Fruit fly (Drosophila melanogaster): ENCODE measurements around the gene CG13806.

CG13806 gene

dm6 chr3L:2257412-2257862, 8.8 kb upstream of the CG13806 start, which contains the start of the genes CG1275 and Elp5 (continued):
- TF ChIP-seq sima (GFP tag; optimal IDR thresholded peaks at IDR 0.05) (peak; percentile 96), MBD-R2 (GFP tag; IDR thresholded peaks at IDR 0.05) (peak; percentile 100), CG4282 (GFP tag; optimal IDR thresholded peaks at IDR 0.05) (peak; percentile 94), luna (GFP tag; optimal IDR thresholded peaks at IDR 0.05) (peak; percentile 88), her (GFP tag; optimal IDR thresholded peaks at IDR 0.05) (peak; percentile 95), CG15696 (tag; optimal IDR thresholded peaks at IDR 0.05) (peak; percentile 93), sc (optimal IDR thresholded peaks at IDR 0.05) (no peak), sc (GFP tag; optimal IDR thresholded peaks at IDR 0.05) (peak; percentile 95), dan (GFP tag; IDR thresholded peaks at IDR 0.05) (peak; percentile 92), CG12744 (GFP tag; optimal IDR thresholded peaks at IDR 0.05) (peak; percentile 97), bab2 (GFP tag; optimal IDR thresholded peaks at IDR 0.05) (peak; percentile 98), CG8359 (GFP tag; optimal IDR thresholded peaks at IDR 0.05; ENCODE audit: borderline replicate concordance) (peak; percentile 85), CG11695 (GFP tag; IDR thresholded peaks at IDR 0.05) (peak; percentile 99), Dbx (GFP tag; IDR thresholded peaks at IDR 0.05) (peak; percentile 99), CG10543 (GFP tag; optimal IDR thresholded peaks at IDR 0.05) (peak; percentile 96), CG2199 (GFP tag; IDR thresholded peaks at IDR 0.05) (peak; percentile 100), CG14050 (GFP tag; IDR thresholded peaks at IDR 0.05) (peak; percentile 99), CG11247 (GFP tag; IDR thresholded peaks at IDR 0.05) (peak; percentile 100), HHEX (GFP tag; optimal IDR thresholded peaks at IDR 0.05) (peak; percentile 98), emc (GFP tag; optimal IDR thresholded peaks at IDR 0.05) (peak; percentile 91), lmd (GFP tag; IDR thresholded peaks at IDR 0.05) (peak; percentile 100), CG8290 (GFP tag; optimal IDR thresholded peaks at IDR 0.05) (peak; percentile 87), CG8290 (tag; optimal IDR thresholded peaks at IDR 0.05) (peak; percentile 82 to 98), grau (tag; optimal IDR thresholded peaks at IDR 0.05) (peak; percentile 97), CG1647 (GFP tag; optimal IDR thresholded peaks at IDR 0.05) (peak; percentile 97), MESR4 (GFP tag; optimal IDR thresholded peaks at IDR 0.05) (peak; percentile 81), CG1024 (GFP tag; IDR thresholded peaks at IDR 0.05) (peak; percentile 98), ash1 (GFP tag; optimal IDR thresholded peaks at IDR 0.05) (peak; percentile 80), dm (GFP tag; optimal IDR thresholded peaks at IDR 0.05) (peak; percentile 93), so (GFP tag; IDR thresholded peaks at IDR 0.05) (peak; percentile 99), CG12104 (GFP tag; optimal IDR thresholded peaks at IDR 0.05) (peak; percentile 98), ind (GFP tag; optimal IDR thresholded peaks at IDR 0.05) (peak; percentile 95), CG10654 (GFP tag; optimal IDR thresholded peaks at IDR 0.05) (peak; percentile 93), CG15514 (GFP tag; optimal IDR thresholded peaks at IDR 0.05) (peak; percentile 92), Poxn (GFP tag; IDR thresholded peaks at IDR 0.05) (peak; percentile 98), ERR (GFP tag; optimal IDR thresholded peaks at IDR 0.05) (peak; percentile 94), zen2 (GFP tag; IDR thresholded peaks at IDR 0.05; ENCODE audit: partially characterized antibody) (no peak), H2.0 (GFP tag; IDR thresholded peaks at IDR 0.05) (peak; percentile 99), hb (GFP tag; IDR thresholded peaks at IDR 0.05; ENCODE audit: partially characterized antibody) (no peak), CG18619 (GFP tag; optimal IDR thresholded peaks at IDR 0.05) (peak; percentile 97), Hr39 (optimal IDR thresholded peaks at IDR 0.05) (no peak), CG10366 (GFP tag; IDR thresholded peaks at IDR 0.05) (peak; percentile 100), CG12391 (tag; optimal IDR thresholded peaks at IDR 0.05) (peak; percentile 98), CG30431 (GFP tag; optimal IDR thresholded peaks at IDR 0.05) (peak; percentile 97), trh (GFP tag; optimal IDR thresholded peaks at IDR 0.05) (peak; percentile 96), usp (GFP tag; optimal IDR thresholded peaks at IDR 0.05) (no peak), Side (GFP tag; optimal IDR thresholded peaks at IDR 0.05) (peak; percentile 96), NC2α (GFP tag; optimal IDR thresholded peaks at IDR 0.05) (peak; percentile 94), GATAe (GFP tag; conservative IDR thresholded peaks at IDR 0.05) (peak; percentile 99), YL-1 (GFP tag; optimal IDR thresholded peaks at IDR 0.05) (peak; percentile 95), peb (GFP tag; IDR thresholded peaks at IDR 0.05) (peak; percentile 99), corto (GFP tag; optimal IDR thresholded peaks at IDR 0.05) (peak; percentile 96), Sry-δ (GFP tag; optimal IDR thresholded peaks at IDR 0.05) (peak; percentile 65)

Measured in whole organism, embryonic.